Worm (Caenorhabditis elegans) whole organism, L4/young adult: ENCODE results near the gene Y48E1B.3.

Experiments
- W03F9.2 ChIP-seq: fragments of 150-350 bp; optimal IDR thresholded peaks from 2 replicates; lab custom pipeline; 2014; ENCODE audit warnings: missing biosample characterization, missing genetic modification characterization
- him-1 ChIP-seq: sonication (generic microtip); optimal IDR thresholded peaks from 2 replicates; lab custom pipeline; 2016; ENCODE audit warnings: missing genotype, missing genetic modification reagents, missing genetic modification characterization, missing compliant biosample characterization

DNA sequence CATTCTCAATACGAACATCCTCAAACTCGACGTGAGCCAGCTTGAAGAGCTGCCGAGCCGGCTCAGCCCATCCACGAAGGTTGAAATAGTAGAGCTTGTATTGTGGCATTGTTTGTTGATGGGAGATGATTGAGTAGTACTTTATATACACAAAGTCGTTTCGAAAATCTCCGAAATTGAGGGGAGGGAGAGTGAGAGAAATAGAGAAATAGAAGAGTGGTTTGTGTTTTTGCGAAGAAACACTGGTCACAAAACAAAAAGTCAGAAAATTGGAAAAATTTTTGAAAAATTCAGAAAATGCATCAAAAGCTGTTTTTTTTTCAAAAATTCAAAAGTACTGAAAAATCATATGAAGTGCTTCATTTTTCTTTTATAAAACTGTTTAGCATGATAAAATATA, 43.4 kb upstream of the Y48E1B.3 start, which contains the start of gene gst-24:
- TF ChIP-seq W03F9.2 (tag; lab: Kevin White, UChicago) (no peak), him-1 (no peak)
